Fruit fly (Drosophila melanogaster): ENCODE results near the gene CG14062.

Gene CG14062

DNA sequence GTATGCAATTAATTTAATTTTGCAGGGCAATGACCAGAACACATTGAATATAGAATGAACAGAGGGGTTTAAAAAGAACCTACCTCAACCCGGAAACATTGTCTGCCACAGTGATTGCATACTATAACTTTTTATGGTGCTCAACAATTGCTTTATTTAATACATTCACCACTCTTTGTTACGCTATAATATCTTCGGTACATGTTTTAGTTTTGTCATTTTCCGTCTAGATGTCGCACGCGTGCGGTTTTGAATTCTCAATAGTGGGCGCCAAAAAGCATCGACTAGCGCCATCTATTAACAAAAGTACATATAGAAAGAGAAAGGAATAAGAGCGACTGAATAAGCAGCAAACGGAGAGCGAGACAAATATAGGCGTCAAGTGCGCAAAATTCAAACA, 29.4 kb upstream of the CG14062 start (continued):
- TF ChIP-seq CG32006 (GFP tag; optimal IDR thresholded peaks at IDR 0.05) (peak; percentile 40), achi (GFP tag; optimal IDR thresholded peaks at IDR 0.05) (peak; percentile 26), CG7368 (GFP tag; optimal IDR thresholded peaks at IDR 0.05) (peak; percentile 40), CG11902 (GFP tag; optimal IDR thresholded peaks at IDR 0.05) (peak; percentile 61), CG4318 (GFP tag; optimal IDR thresholded peaks at IDR 0.05) (peak; percentile 31), dac (GFP tag; optimal IDR thresholded peaks at IDR 0.05) (peak; percentile 72), acj6 (GFP tag; optimal IDR thresholded peaks at IDR 0.05) (peak; percentile 61), dsx (GFP tag; optimal IDR thresholded peaks at IDR 0.05; ENCODE audit: poor library complexity, severe bottlenecking) (peak; percentile 65), eg (GFP tag; IDR thresholded peaks at IDR 0.05) (peak; percentile 67), Hr4 (GFP tag; optimal IDR thresholded peaks at IDR 0.05) (peak; percentile 62), CG11294 (GFP tag; IDR thresholded peaks at IDR 0.05) (no peak), CG3919 (GFP tag; optimal IDR thresholded peaks at IDR 0.05) (peak; percentile 86)

DNA sequence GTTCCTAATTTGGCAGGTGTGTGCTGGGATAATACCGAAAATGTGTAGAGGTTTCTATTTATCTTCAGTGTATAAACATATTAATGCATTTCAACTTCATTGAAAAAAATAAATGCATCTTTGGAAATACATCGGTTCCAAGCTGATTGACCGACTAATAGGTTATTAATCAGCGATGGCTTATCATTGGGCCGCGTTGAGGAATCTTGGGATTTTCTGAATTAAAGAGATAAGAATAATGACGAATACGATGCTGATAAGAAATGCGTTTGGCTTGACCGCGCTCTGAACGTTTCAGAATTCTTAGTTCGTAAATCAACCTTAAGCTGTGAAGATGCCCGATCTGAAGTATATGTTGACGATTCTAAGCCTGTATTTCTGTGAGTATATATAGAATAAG, 27.7 kb upstream of the CG14062 start, which contains the start of gene Sid:
TSS of gene Sid (plus strand) at position 301 of the 400 bp plus-strand sequence.
- no peak for TF ChIP-seq dsx (GFP tag; optimal IDR thresholded peaks at IDR 0.05; ENCODE audit: poor library complexity, severe bottlenecking)
- TF ChIP-seq svp (GFP tag) = peak; percentile 84
- no peak for TF ChIP-seq Sox15 (GFP tag; optimal IDR thresholded peaks at IDR 0.05)
- no peak for TF ChIP-seq fd59A (GFP tag; optimal IDR thresholded peaks at IDR 0.05)
- no peak for TF ChIP-seq Hr4 (GFP tag; optimal IDR thresholded peaks at IDR 0.05)

- TF ChIP-seq fd59A (GFP tag; optimal IDR thresholded peaks at IDR 0.05) (no peak), Eip78C (GFP tag) (peak; percentile 74), svp (GFP tag) (no peak), CG11762 (GFP tag; optimal IDR thresholded peaks at IDR 0.05; ENCODE audit: insufficient read depth) (no peak), dac (GFP tag; optimal IDR thresholded peaks at IDR 0.05) (no peak), Ets96B (tag; optimal IDR thresholded peaks at IDR 0.05) (no peak)
These were observed 26.2 kb upstream of the CG14062 start, which contains the start of gene CG33346 for dm6 chr3R:28668854-28669253. Gene CG33346, plus strand, starts transcription at chr3R:28669233.

DNA sequence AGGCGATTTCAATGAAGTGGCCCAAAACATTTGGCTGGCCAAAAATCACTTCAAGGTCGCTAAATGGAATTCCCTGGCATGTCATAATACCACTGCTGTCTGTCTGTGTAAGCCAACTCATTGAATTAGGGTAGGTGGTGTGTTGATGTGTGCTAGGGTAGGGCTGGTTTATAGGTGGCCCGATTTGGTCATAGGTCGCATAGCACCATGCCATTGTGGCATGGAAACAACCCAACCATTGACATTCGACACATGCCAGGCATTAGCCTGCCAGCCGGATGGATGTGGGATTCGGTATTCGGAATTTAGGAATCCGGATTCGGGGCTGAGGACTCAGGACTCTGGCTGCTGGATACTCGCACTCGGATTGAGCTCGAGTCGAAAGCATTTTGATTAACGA, 20.3 kb upstream of the CG14062 start:
- TF ChIP-seq spab (GFP tag; optimal IDR thresholded peaks at IDR 0.05) = no peak
- no peak for TF ChIP-seq CG10631 (GFP tag; optimal IDR thresholded peaks at IDR 0.05)
- TF ChIP-seq svp (GFP tag) = peak; percentile 21

dm6 chr3R:28656127-28656715, 13.5 kb upstream of the CG14062 start:
- TF ChIP-seq Hr39 (GFP tag; optimal IDR thresholded peaks at IDR 0.05) (peak; percentile 26), Smox (GFP tag; optimal IDR thresholded peaks at IDR 0.05) (peak; percentile 28), vri (GFP tag; optimal IDR thresholded peaks at IDR 0.05) (peak; percentile 1), svp (GFP tag) (peak; percentile 98), achi (GFP tag; optimal IDR thresholded peaks at IDR 0.05) (no peak), Eip78C (GFP tag) (peak; percentile 68), Met (GFP tag; optimal IDR thresholded peaks at IDR 0.05) (peak; percentile 22), Eip75B (GFP tag; optimal IDR thresholded peaks at IDR 0.05) (peak; percentile 8), CG31627 (GFP tag; optimal IDR thresholded peaks at IDR 0.05) (peak; percentile 35), topi (GFP tag; optimal IDR thresholded peaks at IDR 0.05) (peak; percentile 19), CG16779 (tag; optimal IDR thresholded peaks at IDR 0.05) (no peak), Gug (GFP tag; IDR thresholded peaks at IDR 0.05) (no peak)

dm6 chr3R:28654596-28654995, 11.9 kb upstream of the CG14062 start:
- TF ChIP-seq CG3032 (tag; optimal IDR thresholded peaks at IDR 0.05) (no peak), Hr39 (GFP tag; optimal IDR thresholded peaks at IDR 0.05) (no peak), vri (GFP tag; optimal IDR thresholded peaks at IDR 0.05) (no peak), CG34406 (GFP tag; optimal IDR thresholded peaks at IDR 0.05) (no peak), Lpt (GFP tag; optimal IDR thresholded peaks at IDR 0.05) (no peak), Eip75B (GFP tag; optimal IDR thresholded peaks at IDR 0.05) (no peak), Blimp-1 (GFP tag; optimal IDR thresholded peaks at IDR 0.05) (no peak)

All from whole organism, prepupa.